Fruit fly (Drosophila melanogaster) whole organism, embryonic: ENCODE measurements around the gene rk.

Experiments used
- Atf-2 ChIP-seq: fragments of 200-800 bp; sonication (Bioruptor generic); optimal IDR thresholded peaks from 2 replicates; lab custom pipeline; 2016; ENCODE audit warnings: missing biosample characterization, missing genetic modification characterization
- BEAF-32 ChIP-seq: fragments of 200-800 bp; sonication (Bioruptor generic); optimal IDR thresholded peaks from 3 replicates; lab custom pipeline; 2017; ENCODE audit warnings: missing biosample characterization, missing genetic modification characterization, mild to moderate bottlenecking, moderate library complexity, missing genetic modification reagents
- Bteb2 ChIP-seq: fragments of 200-800 bp; sonication (Bioruptor generic); optimal IDR thresholded peaks from 2 replicates; lab custom pipeline; 2016; ENCODE audit warnings: missing biosample characterization, missing genetic modification characterization
- CG11247 ChIP-seq: fragments of 200-800 bp; sonication (Bioruptor generic); IDR thresholded peaks from 2 replicates; pipeline ENCODE4 v1.3.6; 2022; ENCODE audit warnings: missing biosample characterization, missing genetic modification characterization
- CG1233 ChIP-seq: fragments of 200-800 bp; sonication (Bioruptor generic); optimal IDR thresholded peaks from 4 replicates; lab custom pipeline; 2018; ENCODE audit warnings: missing biosample characterization, mild to moderate bottlenecking, missing genetic modification characterization
- CG14014 ChIP-seq: fragments of 200-800 bp; sonication (Bioruptor generic); IDR thresholded peaks from 2 replicates; pipeline ENCODE4 v1.3.6; 2022; ENCODE audit warnings: missing biosample characterization, missing genetic modification characterization
- CG14050 ChIP-seq: fragments of 200-800 bp; sonication (Bioruptor generic); IDR thresholded peaks from 3 replicates; pipeline ENCODE4 v1.3.6; 2022; ENCODE audit warnings: missing biosample characterization, missing genetic modification characterization
- CG14441 ChIP-seq: fragments of 200-800 bp; sonication (Bioruptor generic); IDR thresholded peaks from 2 replicates; pipeline ENCODE4 v1.3.6; 2022; ENCODE audit warnings: missing biosample characterization, missing genetic modification characterization
- CG15269 ChIP-seq: fragments of 200-800 bp; sonication (Bioruptor generic); optimal IDR thresholded peaks from 2 replicates; lab custom pipeline; 2018; ENCODE audit warnings: missing biosample characterization, mild to moderate bottlenecking, missing genetic modification characterization, moderate library complexity
- CG15601 ChIP-seq: fragments of 200-800 bp; sonication (Bioruptor generic); optimal IDR thresholded peaks from 3 replicates; lab custom pipeline; 2019; ENCODE audit warnings: missing biosample characterization, mild to moderate bottlenecking, missing genetic modification characterization, moderate library complexity
- CG17359 ChIP-seq: fragments of 200-800 bp; sonication (Bioruptor generic); optimal IDR thresholded peaks from 3 replicates; lab custom pipeline; 2018; ENCODE audit warnings: missing biosample characterization, mild to moderate bottlenecking, missing genetic modification characterization, moderate library complexity
- CG18764 ChIP-seq: fragments of 200-800 bp; sonication (Bioruptor generic); optimal IDR thresholded peaks from 3 replicates; lab custom pipeline; 2016; ENCODE audit warnings: missing biosample characterization, missing genetic modification characterization
- CG32767 ChIP-seq: fragments of 200-800 bp; sonication (Bioruptor generic); IDR thresholded peaks from 2 replicates; pipeline ENCODE4 v1.3.6; 2022; ENCODE audit warnings: missing biosample characterization, missing genetic modification characterization
- CG33557 ChIP-seq: fragments of 200-800 bp; sonication (Bioruptor generic); optimal IDR thresholded peaks from 2 replicates; lab custom pipeline; 2019; ENCODE audit warnings: missing biosample characterization, mild to moderate bottlenecking, missing genetic modification characterization, moderate library complexity
- CG3995 ChIP-seq: fragments of 200-800 bp; sonication (Bioruptor generic); optimal IDR thresholded peaks from 3 replicates; lab custom pipeline; 2016; ENCODE audit warnings: missing biosample characterization, missing genetic modification characterization
- CG4328 ChIP-seq: fragments of 200-800 bp; sonication (Bioruptor generic); optimal IDR thresholded peaks from 3 replicates; lab custom pipeline; 2017; ENCODE audit warnings: missing biosample characterization, missing genetic modification reagents, missing genetic modification characterization
- CG6272 ChIP-seq: fragments of 200-800 bp; sonication (Bioruptor generic); IDR thresholded peaks from 2 replicates; pipeline ENCODE4 v1.3.6; 2022; ENCODE audit warnings: missing biosample characterization, missing genetic modification characterization
- CG8290 ChIP-seq, 3 experiments: fragments of 200-800 bp; sonication (Bioruptor generic); optimal IDR thresholded peaks; 2 replicates each; lab custom pipeline; 2016 to 2019; ENCODE audit warnings: missing biosample characterization in 3 of 3, missing genetic modification characterization in 3 of 3, mild to moderate bottlenecking in 2 of 3, moderate library complexity in 1 of 3
- CG8388 ChIP-seq: fragments of 200-800 bp; sonication (Bioruptor generic); optimal IDR thresholded peaks from 2 replicates; lab custom pipeline; 2019; ENCODE audit warnings: missing biosample characterization, mild to moderate bottlenecking, missing genetic modification characterization, moderate library complexity
- Dek ChIP-seq: fragments of 200-800 bp; sonication (Bioruptor generic); optimal IDR thresholded peaks from 3 replicates; lab custom pipeline; 2019; ENCODE audit warnings: missing biosample characterization, mild to moderate bottlenecking, missing genetic modification characterization, moderate library complexity
- Doc2 ChIP-seq: fragments of 200-800 bp; sonication (Bioruptor generic); IDR thresholded peaks from 2 replicates; pipeline ENCODE4 v1.3.6; 2022; ENCODE audit warnings: missing biosample characterization, missing genetic modification characterization
- Dp ChIP-seq: fragments of 200-800 bp; sonication (Bioruptor generic); optimal IDR thresholded peaks from 2 replicates; lab custom pipeline; 2018; ENCODE audit warnings: missing biosample characterization, mild to moderate bottlenecking, missing genetic modification characterization, moderate library complexity
- ERR ChIP-seq: fragments of 200-800 bp; sonication (Bioruptor generic); optimal IDR thresholded peaks from 2 replicates; lab custom pipeline; 2016; ENCODE audit warnings: missing biosample characterization, missing genetic modification characterization
- Eip74EF ChIP-seq, 2 experiments: fragments of 200-800 bp in 1 of 2; fragments of >200 bp in 1 of 2; sonication (Bioruptor generic) in 1 of 2; optimal IDR thresholded peaks; 2 replicates each; lab custom pipeline; 2017 to 2019; ENCODE audit warnings: missing biosample characterization in 2 of 2, missing genetic modification characterization in 2 of 2, mild to moderate bottlenecking in 1 of 2, moderate library complexity in 1 of 2
- Gsc ChIP-seq: fragments of 200-800 bp; sonication (Bioruptor generic); IDR thresholded peaks from 2 replicates; pipeline ENCODE4 v1.3.6; 2022; ENCODE audit warnings: missing biosample characterization, missing genetic modification characterization
- MBD-R2 ChIP-seq: fragments of 200-800 bp; sonication (Bioruptor generic); IDR thresholded peaks from 2 replicates; pipeline ENCODE4 v1.3.6; 2022; ENCODE audit warnings: missing biosample characterization, missing genetic modification characterization
- Max ChIP-seq: fragments of 200-800 bp; sonication (Bioruptor generic); optimal IDR thresholded peaks from 2 replicates; lab custom pipeline; 2016; ENCODE audit warnings: missing biosample characterization, mild to moderate bottlenecking, missing genetic modification characterization
- Meics ChIP-seq: fragments of 200-800 bp; sonication (Bioruptor generic); optimal IDR thresholded peaks from 2 replicates; lab custom pipeline; 2017; ENCODE audit warnings: missing biosample characterization, mild to moderate bottlenecking, missing genetic modification characterization
- NC2β ChIP-seq: fragments of 200-800 bp; sonication (Bioruptor generic); optimal IDR thresholded peaks from 2 replicates; lab custom pipeline; 2016; ENCODE audit warnings: missing biosample characterization, missing genetic modification characterization
- Ssrp ChIP-seq: fragments of 200-800 bp; sonication (Bioruptor generic); optimal IDR thresholded peaks from 2 replicates; lab custom pipeline; 2018; ENCODE audit warnings: missing biosample characterization, mild to moderate bottlenecking, missing genetic modification characterization, moderate library complexity
- Usf ChIP-seq: fragments of 200-800 bp; sonication (Bioruptor generic); optimal IDR thresholded peaks from 2 replicates; lab custom pipeline; 2017; ENCODE audit warnings: missing genotype, missing biosample characterization, missing genetic modification characterization
- Xbp1 ChIP-seq: fragments of 200-800 bp; sonication (Bioruptor generic); optimal IDR thresholded peaks from 3 replicates; lab custom pipeline; 2016; ENCODE audit warnings: missing biosample characterization, mild to moderate bottlenecking, missing genetic modification characterization
- cad ChIP-seq: fragments of >200 bp; optimal IDR thresholded peaks from 2 replicates; lab custom pipeline; 2017; ENCODE audit warnings: missing biosample characterization, missing genetic modification characterization
- croc ChIP-seq: fragments of 200-800 bp; sonication (Bioruptor generic); conservative IDR thresholded peaks from 3 replicates; pipeline ENCODE4 v1.3.6; 2022; ENCODE audit warnings: missing biosample characterization, missing genetic modification characterization
- cwo ChIP-seq: fragments of 200-800 bp; sonication (Bioruptor generic); optimal IDR thresholded peaks from 3 replicates; lab custom pipeline; 2017; ENCODE audit warnings: missing biosample characterization, missing genetic modification characterization, mild to moderate bottlenecking, moderate library complexity, missing genetic modification reagents
- disco-r ChIP-seq: fragments of 200-800 bp; sonication (Bioruptor generic); optimal IDR thresholded peaks from 2 replicates; lab custom pipeline; 2016; ENCODE audit warnings: missing biosample characterization, missing genetic modification characterization
- jigr1 ChIP-seq: fragments of 200-800 bp; sonication (Bioruptor generic); IDR thresholded peaks from 3 replicates; pipeline ENCODE4 v1.3.6; 2022; ENCODE audit warnings: missing biosample characterization, missing genetic modification characterization
- kay ChIP-seq: fragments of 200-800 bp; sonication (Bioruptor generic); optimal IDR thresholded peaks from 2 replicates; lab custom pipeline; 2016; ENCODE audit warnings: missing biosample characterization, missing genetic modification characterization
- klu ChIP-seq: fragments of 200-800 bp; sonication (Bioruptor generic); IDR thresholded peaks from 2 replicates; pipeline ENCODE4 v1.3.6; 2022; ENCODE audit warnings: missing biosample characterization, missing genetic modification characterization
- lbe ChIP-seq: fragments of 200-800 bp; sonication (Bioruptor generic); optimal IDR thresholded peaks from 2 replicates; lab custom pipeline; 2016; ENCODE audit warnings: missing biosample characterization, mild to moderate bottlenecking, missing genetic modification characterization
- org-1 ChIP-seq: fragments of 200-800 bp; sonication (Bioruptor generic); optimal IDR thresholded peaks from 2 replicates; lab custom pipeline; 2017; ENCODE audit warnings: missing biosample characterization, missing genetic modification characterization
- slou ChIP-seq: fragments of 200-800 bp; sonication (Bioruptor generic); optimal IDR thresholded peaks from 3 replicates; lab custom pipeline; 2016; ENCODE audit warnings: missing biosample characterization, missing genetic modification characterization
- sob ChIP-seq: fragments of 200-800 bp; sonication (Bioruptor generic); IDR thresholded peaks from 2 replicates; pipeline ENCODE4 v1.3.6; 2022; ENCODE audit warnings: missing biosample characterization, missing genetic modification characterization
- tap ChIP-seq: fragments of 200-800 bp; optimal IDR thresholded peaks from 3 replicates; lab custom pipeline; 2019; ENCODE audit warnings: missing biosample characterization, mild to moderate bottlenecking, missing genetic modification characterization, moderate library complexity
- tio ChIP-seq: fragments of 200-800 bp; sonication (Bioruptor generic); optimal IDR thresholded peaks from 2 replicates; lab custom pipeline; 2017; ENCODE audit warnings: missing biosample characterization, missing genetic modification characterization, inconsistent platforms
- tna ChIP-seq: fragments of 200-800 bp; sonication (Bioruptor generic); IDR thresholded peaks from 2 replicates; pipeline ENCODE4 v1.3.6; 2022; ENCODE audit warnings: missing biosample characterization, missing genetic modification characterization; ENCODE audit not compliant: partially characterized antibody
- toy ChIP-seq: fragments of 200-800 bp; sonication (Bioruptor generic); IDR thresholded peaks from 2 replicates; pipeline ENCODE4 v1.3.6; 2022; ENCODE audit warnings: missing biosample characterization, missing genetic modification characterization
- tup ChIP-seq: fragments of 200-800 bp; sonication (Bioruptor generic); optimal IDR thresholded peaks from 2 replicates; lab custom pipeline; 2016; ENCODE audit warnings: missing biosample characterization, mild to moderate bottlenecking, missing genetic modification characterization, moderate library complexity
- unc-4 ChIP-seq: fragments of 200-800 bp; sonication (Bioruptor generic); IDR thresholded peaks from 2 replicates; pipeline ENCODE4 v1.3.6; 2022; ENCODE audit warnings: missing biosample characterization, missing genetic modification characterization; ENCODE audit not compliant: partially characterized antibody

Gene rk

dm6 chr2L:14011591-14012303 is 10.7 kb upstream of the rk start (continued):
- TF ChIP-seq CG33557 (GFP tag; lab: Kevin White, UChicago) (no peak), CG8388 (GFP tag; lab: Kevin White, UChicago) (peak; percentile 100), slou (GFP tag; lab: Kevin White, UChicago) (no peak), Gsc (GFP tag; lab: Robert Waterston, UW) (no peak), CG8290 (GFP tag; optimal IDR thresholded peaks at IDR 0.05; lab: Kevin White, UChicago) (peak; percentile 27), CG8290 (tag; optimal IDR thresholded peaks at IDR 0.05; lab: Kevin White, UChicago) (peak in 1 of 2 experiments; percentile 27), Usf (no peak), cwo (GFP tag; lab: Kevin White, UChicago) (no peak), Ssrp (tag; lab: Kevin White, UChicago) (no peak), Eip74EF (GFP tag; optimal IDR thresholded peaks at IDR 0.05; lab: Kevin White, UChicago) (no peak), Atf-2 (GFP tag; lab: Kevin White, UChicago) (no peak), disco-r (GFP tag; lab: Kevin White, UChicago) (no peak), tio (GFP tag; lab: Kevin White, UChicago) (no peak), Bteb2 (GFP tag; lab: Kevin White, UChicago) (no peak), BEAF-32 (GFP tag; lab: Kevin White, UChicago) (no peak), CG17359 (tag; lab: Kevin White, UChicago) (peak; percentile 48), Meics (GFP tag; lab: Kevin White, UChicago) (peak; percentile 67), lbe (no peak), org-1 (GFP tag; lab: Kevin White, UChicago) (no peak), CG6272 (GFP tag; lab: Robert Waterston, UW) (no peak), ERR (no peak), klu (GFP tag; lab: Robert Waterston, UW) (no peak), tup (GFP tag; lab: Kevin White, UChicago) (no peak), sob (GFP tag; lab: Robert Waterston, UW) (peak; percentile 64), tap (peak; percentile 47), toy (GFP tag; lab: Robert Waterston, UW) (no peak), tna (GFP tag; lab: Robert Waterston, UW) (no peak), Dp (GFP tag; lab: Kevin White, UChicago) (no peak), Xbp1 (GFP tag; lab: Kevin White, UChicago) (peak; percentile 36), CG15269 (tag; lab: Kevin White, UChicago) (peak; percentile 59), jigr1 (GFP tag; lab: Robert Waterston, UW) (no peak), CG14014 (GFP tag; lab: Robert Waterston, UW) (0 out of 2 replicates have a peak, but pooled peaks have one; percentile 59), CG11247 (peak; percentile 31; the same call in 1 of the 2 replicates), CG4328 (no peak), CG3995 (no peak), kay (GFP tag; lab: Kevin White, UChicago) (no peak), Dek (peak; percentile 53), CG15601 (peak; percentile 14), Doc2 (GFP tag; lab: Robert Waterston, UW) (no peak), CG14050 (GFP tag; lab: Robert Waterston, UW) (peak; percentile 25; the same call in 1 of the 3 replicates), unc-4 (GFP tag; lab: Robert Waterston, UW) (no peak), CG32767 (GFP tag; lab: Robert Waterston, UW) (no peak), CG1233 (GFP tag; lab: Kevin White, UChicago) (peak; percentile 16), Max (GFP tag; lab: Kevin White, UChicago) (peak; percentile 10), MBD-R2 (GFP tag; lab: Robert Waterston, UW) (no peak), cad (GFP tag; lab: Kevin White, UChicago) (no peak), NC2β (no peak), CG14441 (GFP tag; lab: Robert Waterston, UW) (no peak), croc (GFP tag; lab: Robert Waterston, UW) (no peak), CG18764 (no peak)
